Fruit fly (Drosophila melanogaster): Measurements from ENCODE around the gene CG33293.

DNA sequence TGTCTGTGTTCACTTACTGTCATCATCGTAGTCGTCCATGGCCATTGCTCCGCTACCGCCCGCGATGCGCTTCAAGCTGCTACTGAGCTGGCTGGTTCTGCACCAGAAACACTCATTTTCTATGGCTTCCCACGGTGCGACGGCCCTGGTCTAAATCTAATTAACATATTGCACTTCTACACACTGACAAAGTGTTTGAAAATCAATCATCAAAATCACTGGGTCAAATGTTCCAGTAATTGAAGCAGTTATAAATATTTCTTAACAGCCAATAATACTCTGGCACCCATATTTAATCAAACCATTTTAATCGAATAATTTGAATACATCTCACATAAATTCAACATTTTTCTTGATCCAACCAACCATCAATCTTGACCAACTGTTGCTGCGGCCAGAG lies 3.3 kb downstream of the CG33293 start, which contains the start of gene rtp:
- TF ChIP-seq Clk (GFP tag; optimal IDR thresholded peaks at IDR 0.05), result no peak
- no peak for TF ChIP-seq ovo (GFP tag; optimal IDR thresholded peaks at IDR 0.05)
- TF ChIP-seq CG1620 (GFP tag; optimal IDR thresholded peaks at IDR 0.05), result no peak
- no peak for TF ChIP-seq toe (GFP tag; optimal IDR thresholded peaks at IDR 0.05)
- TF ChIP-seq CG7101 (tag; optimal IDR thresholded peaks at IDR 0.05), result no peak
- no peak for TF ChIP-seq CG7045 (GFP tag; optimal IDR thresholded peaks at IDR 0.05)
- no peak for TF ChIP-seq kay (GFP tag; ENCODE audit: borderline replicate concordance)
- no peak for TF ChIP-seq pad (GFP tag; optimal IDR thresholded peaks at IDR 0.05)
- no peak for TF ChIP-seq CG12768 (GFP tag; optimal IDR thresholded peaks at IDR 0.05)
- TF ChIP-seq cic (GFP tag; optimal IDR thresholded peaks at IDR 0.05), result no peak
- TF ChIP-seq Crg-1 (GFP tag; optimal IDR thresholded peaks at IDR 0.05), result no peak
- TF ChIP-seq CG33017 (tag; optimal IDR thresholded peaks at IDR 0.05), result no peak
- no peak for TF ChIP-seq tj (GFP tag; optimal IDR thresholded peaks at IDR 0.05)
- TF ChIP-seq CG5204 (GFP tag; optimal IDR thresholded peaks at IDR 0.05), result no peak
